Worm (Caenorhabditis elegans) whole organism, L2 larva: ENCODE results near the gene T24E12.2.
A peak's percentile ranks its signal among the peaks of the same experiment; 100 is the strongest.

Experiments used
- C34F6.9 ChIP-seq: fragments of 150-350 bp; optimal IDR thresholded peaks from 2 replicates; lab custom pipeline; 2014; ENCODE audit warnings: missing biosample characterization, missing genetic modification characterization
- F13H6.1 ChIP-seq: sonication (generic microtip); optimal IDR thresholded peaks from 2 replicates; lab custom pipeline; 2016; ENCODE audit warnings: missing genetic modification characterization, missing compliant biosample characterization
- R02D3.7 ChIP-seq: fragments of 150-350 bp; optimal IDR thresholded peaks from 2 replicates; lab custom pipeline; 2014; ENCODE audit warnings: missing biosample characterization, missing genetic modification characterization
- Y55F3AM.14 ChIP-seq: fragments of 200-800 bp; sonication (Bioruptor generic); optimal IDR thresholded peaks from 2 replicates; lab custom pipeline; 2018; ENCODE audit warnings: mild to moderate bottlenecking, missing genetic modification characterization, missing compliant biosample characterization
- ZK546.5 ChIP-seq: sonication (generic microtip); optimal IDR thresholded peaks from 2 replicates; lab custom pipeline; 2017; ENCODE audit warnings: missing biosample characterization, missing genetic modification characterization
- aly-2 ChIP-seq: fragments of 150-350 bp; optimal IDR thresholded peaks from 2 replicates; lab custom pipeline; 2014; ENCODE audit warnings: missing biosample characterization, missing genetic modification characterization
- ama-1 ChIP-seq: fragments of 150-350 bp; optimal IDR thresholded peaks from 2 replicates; lab custom pipeline; 2018; ENCODE audit warnings: inconsistent platforms
- blmp-1 ChIP-seq: sonication (generic microtip); optimal IDR thresholded peaks from 2 replicates; lab custom pipeline; 2017; ENCODE audit warnings: missing genetic modification characterization, mild to moderate bottlenecking, missing compliant biosample characterization, antibody characterized with exemption, moderate library complexity; ENCODE audit not compliant: insufficient read depth
- ceh-16 ChIP-seq: fragments of 150-350 bp; optimal IDR thresholded peaks from 2 replicates; lab custom pipeline; 2014; ENCODE audit warnings: missing biosample characterization, missing genetic modification characterization
- ceh-82 ChIP-seq: fragments of 150-350 bp; optimal IDR thresholded peaks from 2 replicates; lab custom pipeline; 2014; ENCODE audit warnings: missing biosample characterization, missing genetic modification characterization
- crh-2 ChIP-seq: sonication (generic microtip); optimal IDR thresholded peaks from 2 replicates; lab custom pipeline; 2017; ENCODE audit warnings: missing biosample characterization, missing genetic modification characterization
- dmd-4 ChIP-seq: sonication (generic microtip); optimal IDR thresholded peaks from 2 replicates; lab custom pipeline; 2017; ENCODE audit warnings: missing biosample characterization, missing genetic modification characterization
- egl-27 ChIP-seq: sonication (generic microtip); optimal IDR thresholded peaks from 3 replicates; lab custom pipeline; 2017; ENCODE audit warnings: missing biosample characterization, missing genetic modification reagents, missing genetic modification characterization
- elt-1 ChIP-seq: fragments of 150-350 bp; optimal IDR thresholded peaks from 2 replicates; lab custom pipeline; 2014; ENCODE audit warnings: missing biosample characterization, missing genetic modification characterization
- elt-3 ChIP-seq: sonication (generic microtip); optimal IDR thresholded peaks from 2 replicates; lab custom pipeline; 2017; ENCODE audit warnings: missing biosample characterization, missing genetic modification characterization
- fos-1 ChIP-seq: fragments of 150-350 bp; optimal IDR thresholded peaks from 2 replicates; lab custom pipeline; 2014; ENCODE audit warnings: missing biosample characterization, missing genetic modification characterization
- gmeb-1 ChIP-seq: fragments of 150-350 bp; optimal IDR thresholded peaks from 2 replicates; lab custom pipeline; 2014; ENCODE audit warnings: missing biosample characterization, missing genetic modification characterization
- lin-11 ChIP-seq: fragments of 150-350 bp; sonication (generic microtip); optimal IDR thresholded peaks from 2 replicates; lab custom pipeline; 2014; ENCODE audit warnings: missing biosample characterization, missing genetic modification characterization, inconsistent platforms, mixed read lengths
- lin-13 ChIP-seq: fragments of 150-350 bp; optimal IDR thresholded peaks from 2 replicates; lab custom pipeline; 2014; ENCODE audit warnings: missing biosample characterization, missing genetic modification reagents, missing genetic modification characterization
- lin-39 ChIP-seq: fragments of 150-350 bp; optimal IDR thresholded peaks from 2 replicates; lab custom pipeline; 2014; ENCODE audit warnings: missing biosample characterization, missing genetic modification reagents, missing genetic modification characterization
- lsy-2 ChIP-seq, 2 experiments: fragments of 150-350 bp in 1 of 2; sonication (generic microtip) in 1 of 2; optimal IDR thresholded peaks; 2 replicates each; lab custom pipeline; 2014 to 2017; ENCODE audit warnings: missing biosample characterization in 2 of 2, missing genetic modification characterization in 2 of 2
- mab-5 ChIP-seq: fragments of 150-350 bp; optimal IDR thresholded peaks from 2 replicates; lab custom pipeline; 2014; ENCODE audit warnings: missing biosample characterization, missing genetic modification characterization
- mbf-1 ChIP-seq: sonication (generic microtip); optimal IDR thresholded peaks from 2 replicates; lab custom pipeline; 2017; ENCODE audit warnings: missing biosample characterization, missing genetic modification characterization
- mdl-1 ChIP-seq, 2 experiments: fragments of 150-350 bp in 1 of 2; sonication (generic microtip) in 1 of 2; optimal IDR thresholded peaks; 2 replicates each; lab custom pipeline; 2017; ENCODE audit warnings: missing biosample characterization in 2 of 2, missing genetic modification characterization in 2 of 2
- nhr-10 ChIP-seq: sonication (generic microtip); optimal IDR thresholded peaks from 2 replicates; lab custom pipeline; 2017; ENCODE audit warnings: missing biosample characterization, missing genetic modification characterization
- nhr-12 ChIP-seq: fragments of 150-350 bp; optimal IDR thresholded peaks from 2 replicates; lab custom pipeline; 2014; ENCODE audit warnings: missing biosample characterization, missing genetic modification characterization
- nhr-129 ChIP-seq: fragments of 150-350 bp; optimal IDR thresholded peaks from 2 replicates; lab custom pipeline; 2014; ENCODE audit warnings: missing biosample characterization, missing genetic modification characterization
- nhr-21 ChIP-seq: fragments of 150-350 bp; optimal IDR thresholded peaks from 2 replicates; lab custom pipeline; 2014; ENCODE audit warnings: missing biosample characterization, missing genetic modification characterization
- nhr-23 ChIP-seq: fragments of 150-350 bp; optimal IDR thresholded peaks from 2 replicates; lab custom pipeline; 2014; ENCODE audit warnings: missing biosample characterization, missing genetic modification reagents, missing genetic modification characterization
- nhr-237 ChIP-seq: fragments of 150-350 bp; optimal IDR thresholded peaks from 2 replicates; lab custom pipeline; 2014; ENCODE audit warnings: missing biosample characterization, missing genetic modification characterization
- nhr-25 ChIP-seq: fragments of 150-350 bp; sonication (generic microtip); optimal IDR thresholded peaks from 3 replicates; lab custom pipeline; 2014; ENCODE audit warnings: missing biosample characterization, missing genetic modification characterization
- nhr-6 ChIP-seq: fragments of 150-350 bp; optimal IDR thresholded peaks from 2 replicates; lab custom pipeline; 2014; ENCODE audit warnings: missing biosample characterization, missing genetic modification characterization
- nhr-77 ChIP-seq: fragments of 150-350 bp; optimal IDR thresholded peaks from 2 replicates; lab custom pipeline; 2014; ENCODE audit warnings: missing biosample characterization, missing genetic modification characterization
- peb-1 ChIP-seq: fragments of 150-350 bp; optimal IDR thresholded peaks from 2 replicates; lab custom pipeline; 2014; ENCODE audit warnings: missing biosample characterization, missing genetic modification characterization
- sem-4 ChIP-seq: fragments of 150-350 bp; optimal IDR thresholded peaks from 2 replicates; lab custom pipeline; 2014; ENCODE audit warnings: missing biosample characterization, missing genetic modification reagents, missing genetic modification characterization
- skn-1 ChIP-seq: sonication (generic microtip); optimal IDR thresholded peaks from 2 replicates; lab custom pipeline; 2017; ENCODE audit warnings: missing biosample characterization, missing genetic modification characterization
- sma-3 ChIP-seq: sonication (generic microtip); optimal IDR thresholded peaks from 2 replicates; lab custom pipeline; 2016; ENCODE audit warnings: missing genetic modification reagents, missing genetic modification characterization, missing compliant biosample characterization
- sma-9 ChIP-seq, 2 experiments: fragments of 150-350 bp in 1 of 2; sonication (generic microtip) in 1 of 2; optimal IDR thresholded peaks; 2 replicates each; lab custom pipeline; 2014 to 2016; ENCODE audit warnings: missing genetic modification characterization in 2 of 2, mild to moderate bottlenecking in 1 of 2, missing biosample characterization in 1 of 2, missing compliant biosample characterization in 1 of 2, missing genetic modification reagents in 1 of 2, moderate library complexity in 1 of 2
- snpc-4 ChIP-seq: fragments of 150-350 bp; optimal IDR thresholded peaks from 2 replicates; lab custom pipeline; 2014; ENCODE audit warnings: missing biosample characterization, missing genetic modification characterization
- unc-39 ChIP-seq: fragments of 150-350 bp; optimal IDR thresholded peaks from 2 replicates; lab custom pipeline; 2014; ENCODE audit warnings: missing biosample characterization, missing genetic modification characterization
- unc-55 ChIP-seq: fragments of 150-350 bp; sonication (generic microtip); optimal IDR thresholded peaks from 3 replicates; lab custom pipeline; 2014; ENCODE audit warnings: missing biosample characterization, missing genetic modification reagents, missing genetic modification characterization
- unc-62 ChIP-seq: fragments of 150-350 bp; optimal IDR thresholded peaks from 2 replicates; lab custom pipeline; 2014; ENCODE audit warnings: missing biosample characterization, missing genetic modification reagents, missing genetic modification characterization
- zag-1 ChIP-seq: fragments of 150-350 bp; optimal IDR thresholded peaks from 2 replicates; lab custom pipeline; 2014; ENCODE audit warnings: missing biosample characterization, missing genetic modification characterization
- ztf-1 ChIP-seq: fragments of 200-800 bp; sonication (Bioruptor generic); conservative IDR thresholded peaks from 2 replicates; pipeline ENCODE4 v1.3.6; 2022; ENCODE audit warnings: missing genetic modification characterization, missing compliant biosample characterization
- ztf-11 ChIP-seq: sonication (generic microtip); optimal IDR thresholded peaks from 2 replicates; lab custom pipeline; 2017; ENCODE audit warnings: missing biosample characterization, missing genetic modification characterization

Gene T24E12.2

ce11 chrII:3808104-3808503 is 25.4 kb downstream of the T24E12.2 start, which contains the start of gene F54D10.5:
Gene F54D10.5, minus strand, starts transcription at chrII:3808177.
- TF ChIP-seq ZK546.5 (tag; lab: Kevin White, UChicago), result peak; percentile 41
- peak; percentile 84 for TF ChIP-seq sma-9 (GFP tag; optimal IDR thresholded peaks at IDR 0.05; lab: Kevin White, UChicago)
- no peak for TF ChIP-seq sma-9 (tag; optimal IDR thresholded peaks at IDR 0.05; lab: Kevin White, UChicago)
- peak; percentile 38 for TF ChIP-seq snpc-4 (tag; lab: Kevin White, UChicago)
- TF ChIP-seq R02D3.7 (tag; lab: Kevin White, UChicago), result peak; percentile 95
- peak; percentile 67 for TF ChIP-seq C34F6.9 (tag; lab: Kevin White, UChicago)
- peak; percentile 69 to 88 for TF ChIP-seq lsy-2 (tag; optimal IDR thresholded peaks at IDR 0.05; lab: Kevin White, UChicago)
- TF ChIP-seq unc-55 (GFP tag; lab: Kevin White, UChicago), result peak; percentile 87
- peak; percentile 9 for TF ChIP-seq zag-1 (tag; lab: Kevin White, UChicago)
- TF ChIP-seq mbf-1, result no peak
- no peak for TF ChIP-seq unc-39
- TF ChIP-seq nhr-25 (tag; lab: Kevin White, UChicago), result no peak
- TF ChIP-seq ztf-1, result no peak
- peak; percentile 4 for TF ChIP-seq nhr-10 (tag; lab: Kevin White, UChicago)
- TF ChIP-seq ceh-16 (tag; lab: Kevin White, UChicago), result peak; percentile 1
- TF ChIP-seq nhr-237 (tag; lab: Kevin White, UChicago), result peak; percentile 22
- TF ChIP-seq elt-3 (tag; lab: Kevin White, UChicago), result no peak
- TF ChIP-seq mab-5 (tag; lab: Kevin White, UChicago), result peak; percentile 39
- no peak for TF ChIP-seq blmp-1 (tag; lab: Kevin White, UChicago)
- TF ChIP-seq gmeb-1 (tag; lab: Kevin White, UChicago), result peak; percentile 95
- TF ChIP-seq dmd-4 (tag; lab: Kevin White, UChicago), result no peak
- no peak for TF ChIP-seq nhr-12 (tag; lab: Kevin White, UChicago)
- peak; percentile 83 for TF ChIP-seq crh-2 (tag; lab: Kevin White, UChicago)
- peak; percentile 75 for TF ChIP-seq F13H6.1 (tag; lab: Kevin White, UChicago)
- TF ChIP-seq fos-1 (tag; lab: Kevin White, UChicago), result no peak
- TF ChIP-seq lin-39, result no peak
- no peak for TF ChIP-seq ama-1
- TF ChIP-seq nhr-21 (tag; lab: Kevin White, UChicago), result no peak
- no peak for TF ChIP-seq ceh-82 (tag; lab: Kevin White, UChicago)
- TF ChIP-seq nhr-129 (tag; lab: Kevin White, UChicago), result peak; percentile 65
- TF ChIP-seq elt-1 (tag; lab: Kevin White, UChicago), result no peak
- no peak for TF ChIP-seq nhr-6 (tag; lab: Kevin White, UChicago)
- no peak for TF ChIP-seq unc-62
- peak; percentile 82 for TF ChIP-seq sma-3 (GFP tag; lab: Kevin White, UChicago)
- TF ChIP-seq sem-4, result peak; percentile 74
- peak; percentile 70 for TF ChIP-seq lin-11 (tag; lab: Kevin White, UChicago)
- TF ChIP-seq skn-1 (tag; lab: Kevin White, UChicago), result no peak
- no peak for TF ChIP-seq peb-1
- no peak for TF ChIP-seq nhr-77
- no peak for TF ChIP-seq mdl-1 (tag; optimal IDR thresholded peaks at IDR 0.05; lab: Kevin White, UChicago)
- peak; percentile 84 for TF ChIP-seq lin-13 (GFP tag; lab: Kevin White, UChicago)

DNA sequence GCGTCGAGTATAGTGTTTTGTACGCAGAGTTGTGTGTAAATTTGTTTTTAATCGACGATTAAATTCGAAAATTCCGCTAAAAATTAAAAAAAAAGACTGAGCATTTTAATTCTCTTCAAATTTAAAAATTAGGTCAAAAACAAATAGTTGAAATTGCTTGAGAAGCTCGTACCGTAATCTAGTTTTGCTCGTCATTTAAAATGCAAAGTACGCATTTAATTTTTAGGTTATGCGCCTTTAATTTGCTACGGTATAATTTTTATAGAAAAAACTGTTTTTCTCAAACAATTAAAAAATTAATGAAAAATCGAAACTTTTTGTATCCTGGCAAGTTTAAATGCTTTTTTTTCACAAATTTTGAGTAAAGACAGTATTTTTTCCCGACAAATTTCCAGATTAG is 25.9 kb downstream of the T24E12.2 start:
- TF ChIP-seq lin-39, result no peak
- no peak for TF ChIP-seq lsy-2 (tag; optimal IDR thresholded peaks at IDR 0.05; lab: Kevin White, UChicago)
- no peak for TF ChIP-seq lin-11 (tag; lab: Kevin White, UChicago)
- no peak for TF ChIP-seq nhr-23 (tag; lab: Kevin White, UChicago)
- TF ChIP-seq unc-39, result no peak
- TF ChIP-seq egl-27 (tag; lab: Kevin White, UChicago), result no peak

DNA sequence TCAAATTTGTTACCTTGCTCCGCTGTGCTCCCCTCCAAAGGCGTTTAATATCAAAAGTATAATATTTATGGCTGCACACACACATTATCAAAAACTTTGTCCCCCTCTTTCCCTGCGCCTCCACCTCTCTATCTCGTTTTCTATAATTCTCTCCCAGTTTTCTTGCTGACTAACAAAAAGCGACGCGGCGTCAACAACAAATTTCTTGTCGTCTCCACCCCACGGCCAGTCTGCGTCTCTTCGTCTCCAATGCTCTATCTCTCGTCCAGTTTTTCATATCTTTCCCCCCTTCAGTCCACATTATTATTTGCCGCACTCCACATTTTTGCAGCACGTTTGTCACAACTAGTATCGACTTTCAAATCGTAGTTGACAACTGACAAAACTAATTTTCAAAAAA is 27.8 kb downstream of the T24E12.2 start:
- TF ChIP-seq elt-1 (tag; lab: Kevin White, UChicago) (no peak), nhr-129 (tag; lab: Kevin White, UChicago) (no peak), mbf-1 (no peak), C34F6.9 (tag; lab: Kevin White, UChicago) (peak; percentile 68), nhr-21 (tag; lab: Kevin White, UChicago) (no peak), nhr-12 (tag; lab: Kevin White, UChicago) (no peak), lin-13 (GFP tag; lab: Kevin White, UChicago) (peak; percentile 39), ztf-1 (no peak), fos-1 (tag; lab: Kevin White, UChicago) (peak; percentile 44), aly-2 (tag; lab: Kevin White, UChicago) (no peak), lin-39 (no peak), ZK546.5 (tag; lab: Kevin White, UChicago) (no peak), lsy-2 (tag; optimal IDR thresholded peaks at IDR 0.05; lab: Kevin White, UChicago) (peak in 1 of 2 experiments; percentile 59), elt-3 (tag; lab: Kevin White, UChicago) (no peak), sem-4 (no peak), nhr-77 (no peak), Y55F3AM.14 (GFP tag; lab: Kevin White, UChicago) (no peak), gmeb-1 (tag; lab: Kevin White, UChicago) (peak; percentile 40), F13H6.1 (tag; lab: Kevin White, UChicago) (peak; percentile 70), blmp-1 (tag; lab: Kevin White, UChicago) (no peak), unc-55 (GFP tag; lab: Kevin White, UChicago) (peak; percentile 40), sma-3 (GFP tag; lab: Kevin White, UChicago) (peak; percentile 23), sma-9 (GFP tag; optimal IDR thresholded peaks at IDR 0.05; lab: Kevin White, UChicago) (peak; percentile 10), sma-9 (tag; optimal IDR thresholded peaks at IDR 0.05; lab: Kevin White, UChicago) (no peak), egl-27 (tag; lab: Kevin White, UChicago) (no peak), zag-1 (tag; lab: Kevin White, UChicago) (no peak), crh-2 (tag; lab: Kevin White, UChicago) (peak; percentile 61), ztf-11 (tag; lab: Kevin White, UChicago) (no peak), ceh-16 (tag; lab: Kevin White, UChicago) (no peak)
